Worm (Caenorhabditis elegans): ENCODE measurements around the gene Y54E2A.7.

ce11 chrII:14739143-14739542, 33.7 kb downstream of the Y54E2A.7 start, which contains the start of gene npr-34:
- TF ChIP-seq madf-8 (GFP tag; conservative IDR thresholded peaks at IDR 0.05) (no peak), repo-1 (tag; optimal IDR thresholded peaks at IDR 0.05) (no peak), nhr-90 (tag; optimal IDR thresholded peaks at IDR 0.05) (no peak), snpc-3.4 (tag; optimal IDR thresholded peaks at IDR 0.05) (no peak), ztf-28 (GFP tag; IDR thresholded peaks at IDR 0.05) (no peak), ama-1 (optimal IDR thresholded peaks at IDR 0.05) (no peak), ama-1 (GFP tag; optimal IDR thresholded peaks at IDR 0.05) (no peak), pha-4 (tag; optimal IDR thresholded peaks at IDR 0.05) (no peak), dpff-1 (tag; optimal IDR thresholded peaks at IDR 0.05) (no peak), attf-6 (GFP tag; IDR thresholded peaks at IDR 0.05) (no peak), snpc-1.1 (tag; optimal IDR thresholded peaks at IDR 0.05; ENCODE audit: insufficient read depth) (no peak), unc-62 (GFP tag; optimal IDR thresholded peaks at IDR 0.05) (no peak), D2030.7 (GFP tag; IDR thresholded peaks at IDR 0.05) (no peak), rpc-1 (optimal IDR thresholded peaks at IDR 0.05) (no peak), rpc-1 (tag; optimal IDR thresholded peaks at IDR 0.05) (no peak)

Measured in whole organism, young adult.